Fruit fly (Drosophila melanogaster): Measurements from ENCODE around the gene CG5800.

The CG5800 gene

dm6 chrX:17627090-17627992 is 8.7 kb upstream of the CG5800 start, which contains the start of gene stas (continued):
- TF ChIP-seq CG10543 (GFP tag; optimal IDR thresholded peaks at IDR 0.05), result peak; percentile 5
- no peak for TF ChIP-seq gce (GFP tag; IDR thresholded peaks at IDR 0.05)
- peak; percentile 35 for TF ChIP-seq CG11504 (tag; optimal IDR thresholded peaks at IDR 0.05)
- TF ChIP-seq CG4328 (GFP tag; optimal IDR thresholded peaks at IDR 0.05), result no peak
- TF ChIP-seq CHES-1-like (GFP tag; optimal IDR thresholded peaks at IDR 0.05), result no peak
- no peak for TF ChIP-seq ase (GFP tag; IDR thresholded peaks at IDR 0.05)
- peak; percentile 18 for TF ChIP-seq CG3281 (GFP tag; optimal IDR thresholded peaks at IDR 0.05)
- peak; percentile 29; the same call in 1 of the 2 replicates for TF ChIP-seq CG13287 (GFP tag; IDR thresholded peaks at IDR 0.05; ENCODE audit: partially characterized antibody)
- TF ChIP-seq CG30403 (GFP tag; optimal IDR thresholded peaks at IDR 0.05), result no peak
- TF ChIP-seq PHDP (tag; optimal IDR thresholded peaks at IDR 0.05), result peak; percentile 34
- TF ChIP-seq CG8924 (tag; optimal IDR thresholded peaks at IDR 0.05), result peak; percentile 68
- peak; percentile 7 for TF ChIP-seq trem (tag; optimal IDR thresholded peaks at IDR 0.05)
- no peak for TF ChIP-seq ap (GFP tag; IDR thresholded peaks at IDR 0.05)
- peak; percentile 46 for TF ChIP-seq Ets97D (GFP tag; optimal IDR thresholded peaks at IDR 0.05)
- TF ChIP-seq az2 (GFP tag; optimal IDR thresholded peaks at IDR 0.05), result no peak
- TF ChIP-seq eyg (GFP tag; optimal IDR thresholded peaks at IDR 0.05), result no peak
- TF ChIP-seq CG2116 (GFP tag; optimal IDR thresholded peaks at IDR 0.05), result peak; percentile 47
- TF ChIP-seq ara (GFP tag; IDR thresholded peaks at IDR 0.05), result no peak
- TF ChIP-seq org-1 (GFP tag; optimal IDR thresholded peaks at IDR 0.05), result no peak
- peak; percentile 10 for TF ChIP-seq HmgZ (tag; optimal IDR thresholded peaks at IDR 0.05)
- TF ChIP-seq CG7839 (tag; optimal IDR thresholded peaks at IDR 0.05), result no peak
- TF ChIP-seq Hr51 (GFP tag; optimal IDR thresholded peaks at IDR 0.05), result peak in 1 of 2 experiments; percentile 4
- TF ChIP-seq CG33213 (GFP tag; optimal IDR thresholded peaks at IDR 0.05), result peak; percentile 16
- TF ChIP-seq CG14441 (GFP tag; IDR thresholded peaks at IDR 0.05), result no peak
- no peak for TF ChIP-seq CG4360 (GFP tag; IDR thresholded peaks at IDR 0.05)
- no peak for TF ChIP-seq CG6175 (GFP tag; IDR thresholded peaks at IDR 0.05)
- peak; percentile 31; the same call in 1 of the 3 replicates for TF ChIP-seq knrl (GFP tag; IDR thresholded peaks at IDR 0.05; ENCODE audit: partially characterized antibody)
- peak; percentile 29; the same call in 2 of the 3 replicates for TF ChIP-seq CG6791 (GFP tag; IDR thresholded peaks at IDR 0.05; ENCODE audit: partially characterized antibody)
- TF ChIP-seq danr (GFP tag; IDR thresholded peaks at IDR 0.05), result no peak
- peak; percentile 10 for TF ChIP-seq odd (GFP tag; optimal IDR thresholded peaks at IDR 0.05)
- TF ChIP-seq CG14710 (tag; optimal IDR thresholded peaks at IDR 0.05), result peak; percentile 56
- no peak for TF ChIP-seq grn (GFP tag; optimal IDR thresholded peaks at IDR 0.05)
- no peak for TF ChIP-seq CG10654 (GFP tag; optimal IDR thresholded peaks at IDR 0.05)
- TF ChIP-seq ATbp (GFP tag; optimal IDR thresholded peaks at IDR 0.05), result no peak
- TF ChIP-seq Dip3 (GFP tag; optimal IDR thresholded peaks at IDR 0.05), result no peak
- peak; percentile 12 for TF ChIP-seq CG13424 (tag; optimal IDR thresholded peaks at IDR 0.05)
- TF ChIP-seq sens-2 (GFP tag; IDR thresholded peaks at IDR 0.05), result no peak
- peak; percentile 30 for TF ChIP-seq CG2678 (tag; optimal IDR thresholded peaks at IDR 0.05)
- TF ChIP-seq ttk (GFP tag; IDR thresholded peaks at IDR 0.05), result no peak
- no peak for TF ChIP-seq Ptx1 (GFP tag; IDR thresholded peaks at IDR 0.05)
- TF ChIP-seq lilli (GFP tag; optimal IDR thresholded peaks at IDR 0.05), result peak; percentile 20
- peak; percentile 69 for TF ChIP-seq vvl (GFP tag; IDR thresholded peaks at IDR 0.05)
- peak; percentile 30 for TF ChIP-seq CG34376 (GFP tag; optimal IDR thresholded peaks at IDR 0.05)
- TF ChIP-seq Rfx (GFP tag; IDR thresholded peaks at IDR 0.05), result peak; percentile 47; the same call in 1 of the 2 replicates
- TF ChIP-seq abd-A (tag; optimal IDR thresholded peaks at IDR 0.05), result no peak
- no peak for TF ChIP-seq dan (GFP tag; IDR thresholded peaks at IDR 0.05)
- peak; percentile 29 for TF ChIP-seq Nf-YC (tag; optimal IDR thresholded peaks at IDR 0.05)
- TF ChIP-seq E2f2 (GFP tag; IDR thresholded peaks at IDR 0.05), result peak; percentile 86
- TF ChIP-seq slbo (GFP tag; IDR thresholded peaks at IDR 0.05), result 0 out of 2 replicates have a peak, but pooled peaks have one; percentile 18
